Worm (Caenorhabditis elegans) whole organism, L4 larva: ENCODE results near the gene glp-1.

ENCODE experiments used
- F44E2.7 ChIP-seq: fragments of 200-800 bp; sonication (Bioruptor generic); IDR thresholded peaks from 2 replicates; pipeline ENCODE4 v2.1.2; 2022; ENCODE audit warnings: missing genetic modification characterization, missing compliant biosample characterization
- Y48G9A.11 ChIP-seq: fragments of 200-800 bp; sonication (Bioruptor generic); IDR thresholded peaks from 2 replicates; pipeline ENCODE4 v1.3.6; 2022; ENCODE audit warnings: missing genetic modification reagents, missing genetic modification characterization, missing compliant biosample characterization
- aly-2 ChIP-seq: sonication (generic microtip); optimal IDR thresholded peaks from 2 replicates; lab custom pipeline; 2018; ENCODE audit warnings: missing biosample characterization, missing genetic modification characterization
- ama-1 ChIP-seq: fragments of 150-350 bp; optimal IDR thresholded peaks from 2 replicates; lab custom pipeline; 2014; ENCODE audit warnings: inconsistent platforms, mixed read lengths
- attf-4 ChIP-seq: sonication (generic microtip); optimal IDR thresholded peaks from 3 replicates; lab custom pipeline; 2017; ENCODE audit warnings: missing biosample characterization, missing genetic modification characterization
- ceh-32 ChIP-seq: sonication (generic microtip); optimal IDR thresholded peaks from 2 replicates; lab custom pipeline; 2016; ENCODE audit warnings: mild to moderate bottlenecking, missing genetic modification characterization, missing compliant biosample characterization; ENCODE audit not compliant: poor library complexity
- daf-16 ChIP-seq, 3 experiments: sonication (generic microtip); optimal IDR thresholded peaks; 2 replicates each; lab custom pipeline; 2016 to 2017; ENCODE audit warnings: missing genetic modification characterization in 3 of 3, missing genetic modification reagents in 3 of 3, mild to moderate bottlenecking in 2 of 3, missing compliant biosample characterization in 2 of 3, missing biosample characterization in 1 of 3, moderate library complexity in 1 of 3
- dpl-1 ChIP-seq: fragments of 150-350 bp; optimal IDR thresholded peaks from 2 replicates; lab custom pipeline; 2014; ENCODE audit warnings: missing biosample characterization, missing genetic modification reagents, missing genetic modification characterization
- duxl-1 ChIP-seq: sonication (generic microtip); optimal IDR thresholded peaks from 2 replicates; lab custom pipeline; 2016; ENCODE audit warnings: mild to moderate bottlenecking, missing genetic modification characterization, moderate library complexity, missing compliant biosample characterization; ENCODE audit not compliant: poor library complexity
- dve-1 ChIP-seq: sonication (generic microtip); optimal IDR thresholded peaks from 2 replicates; lab custom pipeline; 2017; ENCODE audit warnings: antibody characterized with exemption, mild to moderate bottlenecking, missing genetic modification characterization, missing compliant biosample characterization; ENCODE audit not compliant: insufficient read depth
- fkh-10 ChIP-seq: fragments of 150-350 bp; optimal IDR thresholded peaks from 2 replicates; lab custom pipeline; 2014; ENCODE audit warnings: missing biosample characterization, missing genetic modification reagents, missing genetic modification characterization
- fos-1 ChIP-seq: fragments of 150-350 bp; optimal IDR thresholded peaks from 2 replicates; lab custom pipeline; 2014; ENCODE audit warnings: missing biosample characterization, missing genetic modification characterization
- hif-1 ChIP-seq, 2 experiments: sonication (generic microtip); optimal IDR thresholded peaks; 2 replicates each; lab custom pipeline; 2016 to 2017; ENCODE audit warnings: missing compliant biosample characterization in 2 of 2, missing genetic modification characterization in 2 of 2, missing genetic modification reagents in 2 of 2, missing genotype in 2 of 2, mild to moderate bottlenecking in 1 of 2
- hlh-30 ChIP-seq: sonication (generic microtip); optimal IDR thresholded peaks from 2 replicates; lab custom pipeline; 2017; ENCODE audit warnings: antibody characterized with exemption, mild to moderate bottlenecking, missing genetic modification characterization, missing compliant biosample characterization; ENCODE audit not compliant: insufficient read depth
- lim-7 ChIP-seq: fragments of 200-800 bp; sonication (Bioruptor generic); IDR thresholded peaks from 2 replicates; pipeline ENCODE4 v1.3.6; 2022; ENCODE audit warnings: missing genetic modification characterization, missing compliant biosample characterization
- lin-39 ChIP-seq: fragments of 150-350 bp; optimal IDR thresholded peaks from 2 replicates; lab custom pipeline; 2014; ENCODE audit warnings: missing biosample characterization, missing genetic modification reagents, missing genetic modification characterization
- lsy-2 ChIP-seq, 2 experiments: fragments of 150-350 bp in 1 of 2; sonication (generic microtip) in 1 of 2; optimal IDR thresholded peaks; 2 replicates each; lab custom pipeline; 2014 to 2017; ENCODE audit warnings: missing biosample characterization in 2 of 2, missing genetic modification characterization in 2 of 2
- madf-5 ChIP-seq, 2 experiments: fragments of 200-800 bp; sonication (Bioruptor generic); IDR thresholded peaks; 2 replicates each; pipeline ENCODE4 v1.3.6; 2022; ENCODE audit warnings: missing compliant biosample characterization in 2 of 2, missing genetic modification characterization in 2 of 2
- mdl-1 ChIP-seq, 2 experiments: fragments of 150-350 bp in 1 of 2; sonication (generic microtip) in 1 of 2; optimal IDR thresholded peaks; 2 replicates each; lab custom pipeline; 2014 to 2017; ENCODE audit warnings: missing biosample characterization in 2 of 2, missing genetic modification characterization in 2 of 2
- mes-2 ChIP-seq: sonication (generic microtip); optimal IDR thresholded peaks from 2 replicates; lab custom pipeline; 2016; ENCODE audit warnings: missing genotype, mild to moderate bottlenecking, missing genetic modification characterization, missing compliant biosample characterization; ENCODE audit not compliant: poor library complexity, severe bottlenecking
- mxl-2 ChIP-seq: fragments of 200-800 bp; sonication (Bioruptor generic); conservative IDR thresholded peaks from 2 replicates; pipeline ENCODE4 v1.3.6; 2022; ENCODE audit warnings: missing genetic modification reagents, missing genetic modification characterization, missing compliant biosample characterization
- nhr-102 ChIP-seq: sonication (generic microtip); optimal IDR thresholded peaks from 2 replicates; lab custom pipeline; 2016; ENCODE audit warnings: mild to moderate bottlenecking, missing genetic modification characterization, moderate library complexity, missing compliant biosample characterization
- nhr-11 ChIP-seq: fragments of 150-350 bp; optimal IDR thresholded peaks from 2 replicates; lab custom pipeline; 2014; ENCODE audit warnings: missing biosample characterization, missing genetic modification characterization
- nhr-48 ChIP-seq: sonication (generic microtip); optimal IDR thresholded peaks from 2 replicates; lab custom pipeline; 2016; ENCODE audit warnings: mild to moderate bottlenecking, missing genetic modification characterization, missing compliant biosample characterization
- nhr-77 ChIP-seq: fragments of 150-350 bp; optimal IDR thresholded peaks from 2 replicates; lab custom pipeline; 2014; ENCODE audit warnings: missing biosample characterization, missing genetic modification characterization
- pha-4 ChIP-seq, 2 experiments: fragments of 150-350 bp in 1 of 2; fragments of 200-800 bp in 1 of 2; sonication (Bioruptor generic) in 1 of 2; IDR thresholded peaks in 1 of 2; optimal IDR thresholded peaks in 1 of 2; 2 replicates each; pipeline versions ENCODE4 v1.3.6 to Lab custom; 2014 to 2022; ENCODE audit warnings: missing genetic modification characterization in 2 of 2, missing genetic modification reagents in 2 of 2, missing biosample characterization in 1 of 2, missing compliant biosample characterization in 1 of 2
- saeg-2 ChIP-seq: fragments of 200-800 bp; sonication (Bioruptor generic); IDR thresholded peaks from 2 replicates; pipeline ENCODE4 v1.3.6; 2022; ENCODE audit warnings: missing genetic modification reagents, missing genetic modification characterization, missing compliant biosample characterization
- snpc-1.2 ChIP-seq: fragments of 200-800 bp; sonication (Bioruptor generic); IDR thresholded peaks from 2 replicates; pipeline ENCODE4 v1.3.6; 2022; ENCODE audit warnings: missing genetic modification reagents, missing genetic modification characterization, missing compliant biosample characterization
- unc-39 ChIP-seq: sonication (generic microtip); optimal IDR thresholded peaks from 2 replicates; lab custom pipeline; 2017; ENCODE audit warnings: missing biosample characterization, missing genetic modification characterization
- unc-62 ChIP-seq, 3 experiments: fragments of 150-350 bp in 1 of 3; sonication (generic microtip); optimal IDR thresholded peaks in 2 of 3; peaks in 1 of 3; 1 replicate in 1 of 3; 2 replicates in 2 of 3; lab custom pipeline; 2014 to 2017; ENCODE audit warnings: missing biosample characterization in 3 of 3, missing genetic modification characterization in 3 of 3, missing genetic modification reagents in 3 of 3, missing genotype in 1 of 3
- zag-1 ChIP-seq: fragments of 150-350 bp; optimal IDR thresholded peaks from 2 replicates; lab custom pipeline; 2014; ENCODE audit warnings: missing biosample characterization, missing genetic modification characterization
- zip-11 ChIP-seq: fragments of 200-800 bp; sonication (Bioruptor generic); IDR thresholded peaks from 2 replicates; pipeline ENCODE4 v1.3.6; 2022; ENCODE audit warnings: missing genetic modification characterization, missing compliant biosample characterization
- ztf-11 ChIP-seq: fragments of 150-350 bp; optimal IDR thresholded peaks from 2 replicates; lab custom pipeline; 2014; ENCODE audit warnings: missing biosample characterization, missing genetic modification characterization
- ztf-7 ChIP-seq: fragments of 150-350 bp; optimal IDR thresholded peaks from 2 replicates; lab custom pipeline; 2014; ENCODE audit warnings: missing biosample characterization, missing genetic modification characterization

glp-1 gene

ce11 chrIII:9130588-9130987 is 38.5 kb downstream of the glp-1 start, which contains the start of gene ZK512.10:
ZK512.10 (plus strand) TSS chrIII:9130888.
- TF ChIP-seq unc-39 (tag; lab: Kevin White, UChicago): no peak
- TF ChIP-seq ztf-7 (tag; lab: Kevin White, UChicago): no peak
- TF ChIP-seq aly-2: no peak
- no peak for TF ChIP-seq dve-1
- TF ChIP-seq, all 104 proteins: peak for 0

- TF ChIP-seq Y48G9A.11 (GFP tag; lab: Robert Waterston, UW) (no peak), ztf-7 (tag; lab: Kevin White, UChicago) (no peak), hif-1 (tag; optimal IDR thresholded peaks at IDR 0.05; lab: Kevin White, UChicago) (no peak), pha-4 (GFP tag; IDR thresholded peaks at IDR 0.05; lab: Robert Waterston, UW) (no peak), pha-4 (tag; optimal IDR thresholded peaks at IDR 0.05; lab: Kevin White, UChicago) (no peak), ceh-32 (tag; lab: Kevin White, UChicago) (no peak), duxl-1 (no peak), daf-16 (GFP tag; optimal IDR thresholded peaks at IDR 0.05; lab: Kevin White, UChicago) (no peak), daf-16 (tag; optimal IDR thresholded peaks at IDR 0.05; lab: Kevin White, UChicago) (no peak), attf-4 (tag; lab: Kevin White, UChicago) (no peak), hlh-30 (tag; lab: Kevin White, UChicago) (no peak), ztf-11 (no peak), F44E2.7 (GFP tag; lab: Robert Waterston, UW) (no peak), nhr-77 (tag; lab: Kevin White, UChicago) (no peak), mxl-2 (GFP tag; lab: Robert Waterston, UW) (no peak), madf-5 (GFP tag; IDR thresholded peaks at IDR 0.05; lab: Robert Waterston, UW) (no peak), zag-1 (tag; lab: Kevin White, UChicago) (no peak), zip-11 (GFP tag; lab: Robert Waterston, UW) (no peak), nhr-48 (tag; lab: Kevin White, UChicago) (no peak), fkh-10 (no peak), nhr-102 (tag; lab: Kevin White, UChicago) (no peak)
- TF ChIP-seq, all 104 proteins: peak for 0
These were observed 44.5 kb downstream of the glp-1 start, which contains the start of gene eat-4 for ce11 chrIII:9136587-9136986. eat-4 (plus strand) TSS chrIII:9136887.

ce11 chrIII:9138601-9139000 is 46.6 kb downstream of the glp-1 start, which contains the start of gene ZK512.7:
ZK512.7 (minus strand) TSS chrIII:9138701.
- TF ChIP-seq mdl-1 (tag; optimal IDR thresholded peaks at IDR 0.05; lab: Kevin White, UChicago): no peak
- TF ChIP-seq unc-62 (GFP tag; optimal IDR thresholded peaks at IDR 0.05 in 1 of 2; lab: Kevin White, UChicago): peak in 1 of 2 experiments; percentile 72
- no peak for TF ChIP-seq unc-62 (tag; optimal IDR thresholded peaks at IDR 0.05; lab: Kevin White, UChicago)

- no peak for TF ChIP-seq saeg-2 (GFP tag; lab: Robert Waterston, UW)
These were observed 51.9 kb downstream of the glp-1 start, which contains the start of gene ZK512.11 for ce11 chrIII:9143911-9144310. ZK512.11 (plus strand) TSS chrIII:9144211.

ce11 chrIII:9144744-9145390 is 52.8 kb downstream of the glp-1 start, which contains the start of the genes ZK512.2 and ZK512.4:
ZK512.2 (minus strand) TSS chrIII:9144794.
ZK512.4 (plus strand) TSS chrIII:9145340.
- TF ChIP-seq nhr-11 (tag; lab: Kevin White, UChicago): no peak
- no peak for TF ChIP-seq lin-39 (tag; lab: Kevin White, UChicago)
- peak; percentile 60 for TF ChIP-seq mes-2 (tag; lab: Kevin White, UChicago)
- TF ChIP-seq lim-7: no peak
- peak in 1 of 2 experiments; percentile 57 for TF ChIP-seq lsy-2 (tag; optimal IDR thresholded peaks at IDR 0.05; lab: Kevin White, UChicago)
- TF ChIP-seq Y48G9A.11 (GFP tag; lab: Robert Waterston, UW): no peak
- no peak for TF ChIP-seq snpc-1.2 (GFP tag; lab: Robert Waterston, UW)
- TF ChIP-seq ama-1 (lab: Kevin White, UChicago): no peak
- TF ChIP-seq hlh-30 (tag; lab: Kevin White, UChicago): peak; percentile 10
- TF ChIP-seq ceh-32 (tag; lab: Kevin White, UChicago): no peak
- TF ChIP-seq dpl-1: peak; percentile 41
- no peak for TF ChIP-seq F44E2.7 (GFP tag; lab: Robert Waterston, UW)
- TF ChIP-seq fos-1 (tag; lab: Kevin White, UChicago): no peak
- TF ChIP-seq, all 104 proteins: peak for 4
